Fruit fly (Drosophila melanogaster) whole organism, embryonic: ENCODE data around the gene Or85b.

Source experiments
- CG18764 ChIP-seq: fragments of 200-800 bp; sonication (Bioruptor generic); optimal IDR thresholded peaks from 3 replicates; lab custom pipeline; 2016; ENCODE audit warnings: missing biosample characterization, missing genetic modification characterization
- CG33557 ChIP-seq: fragments of 200-800 bp; sonication (Bioruptor generic); optimal IDR thresholded peaks from 2 replicates; lab custom pipeline; 2019; ENCODE audit warnings: missing biosample characterization, mild to moderate bottlenecking, missing genetic modification characterization, moderate library complexity
- CG7839 ChIP-seq: fragments of 200-800 bp; sonication (Bioruptor generic); optimal IDR thresholded peaks from 3 replicates; lab custom pipeline; 2018; ENCODE audit warnings: missing biosample characterization, mild to moderate bottlenecking, missing genetic modification characterization, moderate library complexity
- CTCF ChIP-seq: fragments of 200-800 bp; sonication (Bioruptor generic); optimal IDR thresholded peaks from 2 replicates; lab custom pipeline; 2017; ENCODE audit warnings: missing biosample characterization, mild to moderate bottlenecking, missing genetic modification characterization, moderate library complexity
- Gsc ChIP-seq: fragments of 200-800 bp; sonication (Bioruptor generic); IDR thresholded peaks from 2 replicates; pipeline ENCODE4 v1.3.6; 2022; ENCODE audit warnings: missing biosample characterization, missing genetic modification characterization
- bcd ChIP-seq: fragments of 200-800 bp; sonication (Bioruptor generic); optimal IDR thresholded peaks from 2 replicates; lab custom pipeline; 2017; ENCODE audit warnings: missing biosample characterization, mild to moderate bottlenecking, missing genetic modification characterization
- en ChIP-seq: fragments of 200-800 bp; sonication (Bioruptor generic); optimal IDR thresholded peaks from 2 replicates; lab custom pipeline; 2016; ENCODE audit warnings: missing biosample characterization, missing genetic modification characterization
- gce ChIP-seq: fragments of 200-800 bp; sonication (Bioruptor generic); IDR thresholded peaks from 3 replicates; pipeline ENCODE4 v1.3.6; 2022; ENCODE audit warnings: missing biosample characterization, missing genetic modification characterization

DNA sequence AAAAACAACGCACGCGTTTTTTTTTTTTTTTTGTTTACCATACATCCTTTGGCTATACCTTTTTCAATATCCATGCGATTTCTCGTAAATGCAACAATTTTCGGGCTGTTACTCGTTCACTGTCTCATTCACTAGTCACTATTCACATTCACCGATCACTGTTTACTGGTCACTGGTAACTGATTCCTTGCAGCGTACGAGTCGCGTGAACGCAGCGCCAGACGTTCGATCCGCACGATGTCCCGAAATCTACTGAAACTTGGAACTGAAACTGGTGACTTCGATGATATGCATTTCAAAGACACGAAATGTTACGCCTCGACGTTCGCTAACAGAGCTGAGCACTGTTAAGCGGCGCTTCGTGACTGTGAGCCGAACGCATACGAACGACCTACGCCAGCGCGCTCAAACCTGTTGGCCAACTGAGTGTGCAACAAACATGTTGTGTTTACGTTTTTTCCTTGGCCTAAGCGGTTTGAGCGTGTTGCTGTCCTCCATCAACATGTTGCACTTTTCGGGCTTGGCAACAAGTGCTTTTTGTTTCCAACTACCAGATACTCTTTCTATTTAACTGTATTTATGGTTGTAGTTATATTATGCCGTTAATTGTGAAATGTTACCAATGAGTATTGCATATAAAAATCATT, 33.7 kb downstream of the Or85b start, which contains the start of gene CG45263:
- no peak for TF ChIP-seq en
- no peak for TF ChIP-seq bcd (GFP tag; lab: Kevin White, UChicago)
- no peak for TF ChIP-seq Gsc (GFP tag; lab: Robert Waterston, UW)
- TF ChIP-seq CTCF (GFP tag; lab: Kevin White, UChicago) = no peak
- TF ChIP-seq CG7839 (tag; lab: Kevin White, UChicago) = no peak
- no peak for TF ChIP-seq CG33557 (GFP tag; lab: Kevin White, UChicago)
- no peak for TF ChIP-seq gce
- TF ChIP-seq CG18764 (GFP tag; lab: Kevin White, UChicago) = no peak
